Fruit fly (Drosophila melanogaster): ENCODE measurements around the gene Pus7.

Gene Pus7

dm6 chr3L:8506975-8507441 is 2.8 kb upstream of the Pus7 start, which contains the start of gene CG43163 (continued):
- TF ChIP-seq CG8290 (GFP tag; optimal IDR thresholded peaks at IDR 0.05) (peak; percentile 47), CG8290 (tag; optimal IDR thresholded peaks at IDR 0.05) (peak; percentile 32 to 84), CG7556 (GFP tag; optimal IDR thresholded peaks at IDR 0.05) (peak; percentile 56), Nf-YA (GFP tag; IDR thresholded peaks at IDR 0.05) (peak; percentile 38; the same call in 1 of the 2 replicates), sr (GFP tag; IDR thresholded peaks at IDR 0.05) (peak; percentile 36; the same call in 1 of the 3 replicates), ase (GFP tag; IDR thresholded peaks at IDR 0.05) (peak; percentile 57; the same call in 2 of the 3 replicates), HLH4C (GFP tag; IDR thresholded peaks at IDR 0.05; ENCODE audit: partially characterized antibody) (no peak), CrebB (tag; optimal IDR thresholded peaks at IDR 0.05) (peak; percentile 47), nom (GFP tag; optimal IDR thresholded peaks at IDR 0.05) (peak; percentile 49), sc (optimal IDR thresholded peaks at IDR 0.05) (no peak), sc (GFP tag; optimal IDR thresholded peaks at IDR 0.05) (peak; percentile 20), CG18619 (GFP tag; optimal IDR thresholded peaks at IDR 0.05) (peak; percentile 26), sob (GFP tag; IDR thresholded peaks at IDR 0.05) (peak; percentile 77), dmrt11E (tag; optimal IDR thresholded peaks at IDR 0.05) (peak; percentile 61), ems (GFP tag; optimal IDR thresholded peaks at IDR 0.05) (peak; percentile 43), CG13123 (GFP tag; optimal IDR thresholded peaks at IDR 0.05) (peak; percentile 34), CG10565 (GFP tag; optimal IDR thresholded peaks at IDR 0.05) (no peak), CG33557 (GFP tag; optimal IDR thresholded peaks at IDR 0.05) (no peak), CG3838 (GFP tag; optimal IDR thresholded peaks at IDR 0.05) (peak; percentile 61), CG7372 (GFP tag; IDR thresholded peaks at IDR 0.05) (peak; percentile 60), zfh1 (GFP tag; IDR thresholded peaks at IDR 0.05) (peak; percentile 71), CG4854 (GFP tag; optimal IDR thresholded peaks at IDR 0.05) (no peak), run (tag; optimal IDR thresholded peaks at IDR 0.05) (peak; percentile 47), Nf-YB (GFP tag; optimal IDR thresholded peaks at IDR 0.05) (peak; percentile 36), gsb (GFP tag; IDR thresholded peaks at IDR 0.05) (0 out of 2 replicates have a peak, but pooled peaks have one; percentile 32), Opbp (GFP tag; IDR thresholded peaks at IDR 0.05; ENCODE audit: partially characterized antibody) (peak; percentile 38; the same call in 1 of the 3 replicates), CG30020 (tag; optimal IDR thresholded peaks at IDR 0.05) (peak; percentile 17), jigr1 (GFP tag; IDR thresholded peaks at IDR 0.05) (no peak), fd64A (GFP tag; optimal IDR thresholded peaks at IDR 0.05) (no peak), CG18476 (GFP tag; optimal IDR thresholded peaks at IDR 0.05) (peak; percentile 47), CG4617 (GFP tag; optimal IDR thresholded peaks at IDR 0.05; ENCODE audit: borderline replicate concordance) (peak; percentile 42), CG6683 (GFP tag; optimal IDR thresholded peaks at IDR 0.05) (peak; percentile 78), sna (GFP tag; IDR thresholded peaks at IDR 0.05; ENCODE audit: partially characterized antibody) (no peak), CG1647 (GFP tag; optimal IDR thresholded peaks at IDR 0.05) (no peak), CG5953 (GFP tag; IDR thresholded peaks at IDR 0.05) (0 out of 2 replicates have a peak, but pooled peaks have one; percentile 28), CG32772 (GFP tag; IDR thresholded peaks at IDR 0.05) (peak; percentile 30; the same call in 1 of the 2 replicates), cg (GFP tag; optimal IDR thresholded peaks at IDR 0.05) (peak; percentile 65), CG10147 (GFP tag; optimal IDR thresholded peaks at IDR 0.05) (peak; percentile 39), ranshi (GFP tag; IDR thresholded peaks at IDR 0.05) (peak; percentile 58; the same call in 1 of the 2 replicates), Chrac-16 (GFP tag; optimal IDR thresholded peaks at IDR 0.05) (peak; percentile 52), CG3726 (GFP tag; IDR thresholded peaks at IDR 0.05) (0 out of 3 replicates have a peak, but pooled peaks have one; percentile 52), CG13894 (tag; optimal IDR thresholded peaks at IDR 0.05) (peak; percentile 51), Med (GFP tag) (peak; percentile 93), CG2199 (GFP tag; IDR thresholded peaks at IDR 0.05) (peak; percentile 42; the same call in 1 of the 3 replicates), CG18011 (GFP tag; optimal IDR thresholded peaks at IDR 0.05) (peak; percentile 56), bigmax (GFP tag; optimal IDR thresholded peaks at IDR 0.05) (no peak), peb (GFP tag; IDR thresholded peaks at IDR 0.05) (no peak; the same call in 1 of the 2 replicates), tna (GFP tag; IDR thresholded peaks at IDR 0.05; ENCODE audit: partially characterized antibody) (no peak), CG3163 (GFP tag; optimal IDR thresholded peaks at IDR 0.05) (no peak), CG6175 (GFP tag; IDR thresholded peaks at IDR 0.05) (peak; percentile 92)

Data from whole organism, embryonic.